Fruit fly (Drosophila melanogaster): ENCODE data around the gene CG4367.

The CG4367 gene

dm6 chr3R:20292030-20292879 is 12.5 kb downstream of the CG4367 start (continued):
- TF ChIP-seq jigr1 (GFP tag; IDR thresholded peaks at IDR 0.05) (no peak), CG8388 (GFP tag; optimal IDR thresholded peaks at IDR 0.05) (peak; percentile 56), ro (GFP tag; IDR thresholded peaks at IDR 0.05) (no peak), schlank (tag; optimal IDR thresholded peaks at IDR 0.05) (no peak), CG3281 (GFP tag; optimal IDR thresholded peaks at IDR 0.05) (no peak), Hmx (GFP tag; optimal IDR thresholded peaks at IDR 0.05) (no peak), HmgD (GFP tag; optimal IDR thresholded peaks at IDR 0.05) (no peak), corto (GFP tag; optimal IDR thresholded peaks at IDR 0.05) (no peak), Meics (GFP tag; optimal IDR thresholded peaks at IDR 0.05) (no peak), Bteb2 (GFP tag; optimal IDR thresholded peaks at IDR 0.05) (no peak), seq (GFP tag; IDR thresholded peaks at IDR 0.05) (no peak), CG11696 (GFP tag; IDR thresholded peaks at IDR 0.05) (no peak), CG17802 (tag; optimal IDR thresholded peaks at IDR 0.05) (no peak), CG9797 (GFP tag; optimal IDR thresholded peaks at IDR 0.05) (no peak), CG1603 (tag; optimal IDR thresholded peaks at IDR 0.05) (no peak), peb (GFP tag; IDR thresholded peaks at IDR 0.05) (no peak), CG10209 (GFP tag; optimal IDR thresholded peaks at IDR 0.05) (peak; percentile 67), luna (GFP tag; optimal IDR thresholded peaks at IDR 0.05) (no peak), CG4424 (GFP tag; optimal IDR thresholded peaks at IDR 0.05) (peak; percentile 82), Dp (GFP tag; optimal IDR thresholded peaks at IDR 0.05) (no peak), CG12236 (GFP tag; optimal IDR thresholded peaks at IDR 0.05) (peak; percentile 63), H2.0 (GFP tag; IDR thresholded peaks at IDR 0.05) (peak; percentile 23; the same call in 1 of the 2 replicates), CG31388 (GFP tag; optimal IDR thresholded peaks at IDR 0.05) (peak; percentile 26), jumu (GFP tag; optimal IDR thresholded peaks at IDR 0.05) (peak; percentile 49), twi (tag; optimal IDR thresholded peaks at IDR 0.05) (peak; percentile 65), E2f2 (GFP tag; IDR thresholded peaks at IDR 0.05) (no peak), CG13894 (tag; optimal IDR thresholded peaks at IDR 0.05) (no peak), NFAT (GFP tag; IDR thresholded peaks at IDR 0.05) (no peak), cad (GFP tag; optimal IDR thresholded peaks at IDR 0.05) (peak; percentile 98), caup (GFP tag; optimal IDR thresholded peaks at IDR 0.05; ENCODE audit: severe bottlenecking) (no peak), CG43689 (GFP tag; IDR thresholded peaks at IDR 0.05) (no peak), CG18599 (GFP tag; optimal IDR thresholded peaks at IDR 0.05) (no peak), ERR (GFP tag; optimal IDR thresholded peaks at IDR 0.05) (no peak), Sin3A (optimal IDR thresholded peaks at IDR 0.05) (no peak), CG11560 (tag; IDR thresholded peaks at IDR 0.05) (no peak), CG6175 (GFP tag; IDR thresholded peaks at IDR 0.05) (0 out of 3 replicates have a peak, but pooled peaks have one; percentile 36), Mes4 (GFP tag; optimal IDR thresholded peaks at IDR 0.05) (peak; percentile 31), CG17361 (GFP tag; IDR thresholded peaks at IDR 0.05) (peak; percentile 94), CG9437 (GFP tag; optimal IDR thresholded peaks at IDR 0.05) (peak; percentile 67), CG11247 (GFP tag; IDR thresholded peaks at IDR 0.05) (no peak; the same call in 1 of the 2 replicates), tio (GFP tag; optimal IDR thresholded peaks at IDR 0.05) (peak; percentile 75), CG7372 (GFP tag; IDR thresholded peaks at IDR 0.05) (no peak), tll (GFP tag; optimal IDR thresholded peaks at IDR 0.05) (peak; percentile 4 to 97), hb (GFP tag; IDR thresholded peaks at IDR 0.05; ENCODE audit: partially characterized antibody) (no peak), en (GFP tag; optimal IDR thresholded peaks at IDR 0.05) (no peak), CG13424 (tag; optimal IDR thresholded peaks at IDR 0.05) (peak; percentile 68), Hr51 (GFP tag; optimal IDR thresholded peaks at IDR 0.05) (no peak), Ets97D (GFP tag; optimal IDR thresholded peaks at IDR 0.05) (no peak), NfI (GFP tag; optimal IDR thresholded peaks at IDR 0.05) (no peak), CG4707 (GFP tag; optimal IDR thresholded peaks at IDR 0.05) (no peak)
